Worm (Caenorhabditis elegans) whole organism, midembryonic: ENCODE results near the gene srlf-31.

ENCODE experiments used
- T22C8.4 ChIP-seq: fragments of 200-800 bp; sonication (Bioruptor generic); IDR thresholded peaks from 2 replicates; pipeline ENCODE4 v1.3.6; 2022; ENCODE audit warnings: missing genetic modification characterization, missing compliant biosample characterization
- cog-1 ChIP-seq: sonication (generic microtip); optimal IDR thresholded peaks from 2 replicates; lab custom pipeline; 2016; ENCODE audit warnings: missing genetic modification characterization, missing compliant biosample characterization
- flt-1 ChIP-seq: fragments of 200-800 bp; sonication (Bioruptor generic); IDR thresholded peaks from 2 replicates; pipeline ENCODE4 v1.3.6; 2022; ENCODE audit warnings: missing genetic modification characterization, missing compliant biosample characterization
- klf-2 ChIP-seq: fragments of 200-800 bp; sonication (Bioruptor generic); conservative IDR thresholded peaks from 2 replicates; pipeline ENCODE4 v1.3.6; 2022; ENCODE audit warnings: missing genetic modification reagents, missing genetic modification characterization, missing compliant biosample characterization
- med-1 ChIP-seq: sonication (generic microtip); optimal IDR thresholded peaks from 2 replicates; lab custom pipeline; 2017; ENCODE audit warnings: missing genetic modification characterization, mild to moderate bottlenecking, missing compliant biosample characterization, antibody characterized with exemption, missing genetic modification reagents; ENCODE audit not compliant: insufficient read depth
- ref-1 ChIP-seq: fragments of 200-800 bp; sonication (Bioruptor generic); conservative IDR thresholded peaks from 2 replicates; pipeline ENCODE4 v1.3.6; 2022; ENCODE audit warnings: missing genetic modification reagents, missing genetic modification characterization, missing compliant biosample characterization
- tab-1 ChIP-seq: fragments of 200-800 bp; sonication (Bioruptor generic); IDR thresholded peaks from 2 replicates; pipeline ENCODE4 v1.3.6; 2022; ENCODE audit warnings: missing genetic modification characterization, missing compliant biosample characterization
- ztf-23 ChIP-seq: fragments of 200-800 bp; sonication (Bioruptor generic); IDR thresholded peaks from 2 replicates; pipeline ENCODE4 v1.3.6; 2022; ENCODE audit warnings: missing genetic modification reagents, missing genetic modification characterization, missing compliant biosample characterization
- ztf-29 ChIP-seq: fragments of 200-800 bp; sonication (Bioruptor generic); IDR thresholded peaks from 2 replicates; pipeline ENCODE4 v1.3.6; 2022; ENCODE audit warnings: missing genetic modification reagents, missing genetic modification characterization, missing compliant biosample characterization

Gene srlf-31

DNA sequence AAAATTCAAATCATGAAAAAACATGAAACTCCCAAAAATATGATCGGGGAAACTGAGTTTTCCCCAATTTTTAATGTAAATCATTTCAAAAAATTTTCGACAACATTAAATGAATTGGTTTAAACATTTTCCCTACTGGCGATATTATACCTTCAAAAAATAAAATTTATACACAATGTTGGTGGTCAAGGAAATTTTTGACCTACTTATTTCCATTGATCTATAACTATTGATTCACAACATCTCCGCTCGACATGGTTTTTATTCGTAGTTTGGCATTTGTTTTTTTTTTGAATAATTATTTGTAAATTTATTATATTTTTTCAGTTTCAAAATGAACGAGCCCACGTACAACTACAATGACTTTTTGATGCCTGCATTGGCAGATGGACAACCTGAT lies 27.3 kb upstream of the srlf-31 start, which contains the start of gene tbx-36:
tbx-36 (plus strand) TSS at position 301 of the 400 bp plus-strand sequence.
- TF ChIP-seq tab-1 (no peak), ztf-23 (GFP tag; lab: Robert Waterston, UW) (no peak), klf-2 (GFP tag; lab: Robert Waterston, UW) (no peak), ztf-29 (no peak), T22C8.4 (GFP tag; lab: Robert Waterston, UW) (no peak), flt-1 (no peak), ref-1 (GFP tag; lab: Robert Waterston, UW) (no peak), med-1 (GFP tag; lab: Kevin White, UChicago) (no peak), cog-1 (tag; lab: Kevin White, UChicago) (no peak)

DNA sequence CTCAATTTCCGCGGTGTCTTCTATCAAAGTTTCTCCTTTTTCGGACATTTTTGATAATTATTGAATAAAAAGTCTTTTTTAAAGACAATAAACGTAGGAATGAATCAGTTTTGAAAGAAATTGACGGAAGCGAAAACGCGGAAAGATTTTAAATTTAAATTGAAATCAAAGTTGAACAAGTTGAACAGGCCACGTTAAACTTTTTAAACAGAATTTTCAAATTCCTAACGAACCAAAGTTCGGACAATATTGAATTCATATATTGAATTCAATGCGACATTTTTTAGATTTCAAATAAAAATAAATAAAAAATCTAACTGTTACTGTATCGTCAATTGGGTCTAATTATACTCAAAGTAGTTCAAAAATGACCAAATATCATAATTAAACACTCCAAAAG lies 26.7 kb upstream of the srlf-31 start, which contains the start of gene hdl-1:
hdl-1 (minus strand) TSS at position 101 of the 400 bp plus-strand sequence.
- TF ChIP-seq ztf-29 (no peak), klf-2 (GFP tag; lab: Robert Waterston, UW) (no peak), tab-1 (no peak), ref-1 (GFP tag; lab: Robert Waterston, UW) (no peak), T22C8.4 (GFP tag; lab: Robert Waterston, UW) (no peak), flt-1 (no peak), cog-1 (tag; lab: Kevin White, UChicago) (no peak), med-1 (GFP tag; lab: Kevin White, UChicago) (no peak), ztf-23 (GFP tag; lab: Robert Waterston, UW) (no peak)

ce11 chrIV:11945621-11946020 lies 22.6 kb upstream of the srlf-31 start, which contains the start of gene ZK829.3:
ZK829.3 (minus strand) TSS chrIV:11945721.
- TF ChIP-seq klf-2 (GFP tag; lab: Robert Waterston, UW) = no peak
- TF ChIP-seq cog-1 (tag; lab: Kevin White, UChicago) = no peak
- TF ChIP-seq ref-1 (GFP tag; lab: Robert Waterston, UW) = no peak
- TF ChIP-seq ztf-29 = no peak
- TF ChIP-seq T22C8.4 (GFP tag; lab: Robert Waterston, UW) = no peak
- TF ChIP-seq flt-1 = no peak
- TF ChIP-seq med-1 (GFP tag; lab: Kevin White, UChicago) = no peak
- TF ChIP-seq ztf-23 (GFP tag; lab: Robert Waterston, UW) = no peak

DNA sequence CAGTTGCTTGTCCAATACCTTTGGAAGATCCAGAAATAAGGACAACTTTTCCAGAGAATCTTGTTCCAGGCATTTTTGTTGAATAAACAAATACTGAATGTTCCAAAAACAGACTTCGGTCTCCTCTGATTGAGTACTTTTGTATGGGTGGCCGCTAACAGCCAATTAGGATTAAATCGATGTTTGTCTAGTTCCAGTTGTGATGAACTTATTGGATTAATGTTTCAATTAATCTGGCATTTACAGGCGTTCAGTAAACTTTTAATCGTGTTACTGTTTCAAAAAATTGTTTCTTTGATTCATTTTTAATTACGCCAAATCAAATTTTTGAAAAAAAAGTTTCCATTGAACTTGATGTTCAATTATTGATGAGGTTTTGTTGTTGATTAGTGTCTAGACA lies 19.3 kb upstream of the srlf-31 start, which contains the start of gene ZK829.1:
ZK829.1 (minus strand) TSS at position 101 of the 400 bp plus-strand sequence.
- TF ChIP-seq klf-2 (GFP tag; lab: Robert Waterston, UW) (no peak), cog-1 (tag; lab: Kevin White, UChicago) (no peak), T22C8.4 (GFP tag; lab: Robert Waterston, UW) (no peak), ztf-23 (GFP tag; lab: Robert Waterston, UW) (no peak), tab-1 (no peak), ztf-29 (no peak), med-1 (GFP tag; lab: Kevin White, UChicago) (no peak), flt-1 (no peak), ref-1 (GFP tag; lab: Robert Waterston, UW) (no peak)

- TF ChIP-seq cog-1 (tag; lab: Kevin White, UChicago) (no peak), ref-1 (GFP tag; lab: Robert Waterston, UW) (no peak), tab-1 (no peak), ztf-23 (GFP tag; lab: Robert Waterston, UW) (no peak), klf-2 (GFP tag; lab: Robert Waterston, UW) (no peak), med-1 (GFP tag; lab: Kevin White, UChicago) (no peak), ztf-29 (no peak)
Measured at ce11 chrIV:11938554-11938953, 15.6 kb upstream of the srlf-31 start.

DNA sequence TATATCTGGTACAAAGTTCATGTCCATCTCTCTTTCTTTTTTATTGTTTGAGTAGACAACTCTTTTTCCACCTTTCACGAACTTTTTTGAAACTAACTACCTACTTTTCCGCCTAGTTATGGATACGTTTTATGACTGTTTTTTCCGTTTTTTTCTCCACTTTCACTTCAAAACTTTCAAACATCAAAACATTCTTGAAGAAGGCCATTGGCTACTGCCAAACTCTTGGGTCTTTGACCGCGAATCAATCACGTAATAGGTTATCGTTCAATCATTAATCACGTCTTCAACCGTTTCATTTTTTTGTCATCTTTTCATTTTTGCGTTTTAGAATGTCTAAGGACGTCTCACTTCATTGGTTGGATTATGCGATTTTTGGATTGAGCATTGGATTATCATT lies 14.1 kb upstream of the srlf-31 start, which contains the start of gene slc-5A12:
slc-5A12 (plus strand) TSS at position 333 of the 400 bp plus-strand sequence.
- TF ChIP-seq tab-1 (no peak), cog-1 (tag; lab: Kevin White, UChicago) (no peak), klf-2 (GFP tag; lab: Robert Waterston, UW) (no peak), med-1 (GFP tag; lab: Kevin White, UChicago) (no peak), T22C8.4 (GFP tag; lab: Robert Waterston, UW) (no peak), ref-1 (GFP tag; lab: Robert Waterston, UW) (no peak), ztf-23 (GFP tag; lab: Robert Waterston, UW) (no peak), ztf-29 (no peak), flt-1 (no peak)

ce11 chrIV:11930572-11930971 lies 7.6 kb upstream of the srlf-31 start, which contains the start of gene nhx-9:
nhx-9 (plus strand) TSS chrIV:11930872.
- TF ChIP-seq cog-1 (tag; lab: Kevin White, UChicago) (no peak), klf-2 (GFP tag; lab: Robert Waterston, UW) (no peak), ref-1 (GFP tag; lab: Robert Waterston, UW) (no peak), ztf-23 (GFP tag; lab: Robert Waterston, UW) (no peak), ztf-29 (no peak), flt-1 (no peak), tab-1 (no peak), med-1 (GFP tag; lab: Kevin White, UChicago) (no peak), T22C8.4 (GFP tag; lab: Robert Waterston, UW) (no peak)

DNA sequence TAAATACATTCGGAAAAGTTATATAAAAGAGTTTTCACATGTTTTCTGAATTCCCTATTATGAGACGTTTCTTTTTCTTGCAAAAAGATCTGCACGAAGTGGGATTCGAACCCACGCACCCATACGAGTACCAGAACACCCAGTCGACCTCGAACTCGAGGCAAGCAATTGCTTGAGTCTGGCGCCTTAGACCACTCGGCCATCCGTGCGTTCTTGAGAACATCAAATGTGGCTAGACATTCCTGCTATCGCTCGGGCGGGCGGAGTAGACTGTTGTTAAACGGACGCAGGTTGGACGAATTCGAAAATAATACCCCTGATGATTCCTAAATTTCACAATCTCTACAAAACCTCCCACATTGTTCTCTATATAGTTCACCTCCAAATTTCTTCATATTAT lies 5.4 kb upstream of the srlf-31 start:
- TF ChIP-seq flt-1 = no peak; the same call in 1 of the 2 replicates
- peak; percentile 46; the same call in 1 of the 2 replicates for TF ChIP-seq ref-1 (GFP tag; lab: Robert Waterston, UW)
- TF ChIP-seq ztf-29 = peak; percentile 46; the same call in 1 of the 2 replicates
- TF ChIP-seq tab-1 = peak; percentile 77; the same call in 1 of the 2 replicates
- TF ChIP-seq ztf-23 (GFP tag; lab: Robert Waterston, UW) = peak; percentile 63; the same call in 1 of the 2 replicates

- TF ChIP-seq klf-2 (GFP tag; lab: Robert Waterston, UW) (no peak), ztf-29 (no peak), cog-1 (tag; lab: Kevin White, UChicago) (no peak), med-1 (GFP tag; lab: Kevin White, UChicago) (no peak), ref-1 (GFP tag; lab: Robert Waterston, UW) (no peak), flt-1 (no peak), tab-1 (no peak), T22C8.4 (GFP tag; lab: Robert Waterston, UW) (no peak), ztf-23 (GFP tag; lab: Robert Waterston, UW) (no peak)
Measured at ce11 chrIV:11925346-11926075, 2.5 kb upstream of the srlf-31 start, which contains the start of the genes srlf-33 and srlf-32. srlf-33 (minus strand) TSS chrIV:11925446. srlf-32 (plus strand) TSS chrIV:11926025.
